Worm (Caenorhabditis elegans) whole organism, L1 larva: ENCODE results near the gene F42A10.6.

Experiments used
- C04F5.9 ChIP-seq: sonication (generic microtip); optimal IDR thresholded peaks from 2 replicates; lab custom pipeline; 2016; ENCODE audit warnings: missing genetic modification characterization, missing compliant biosample characterization
- C16A3.4 ChIP-seq: fragments of 150-350 bp; optimal IDR thresholded peaks from 2 replicates; lab custom pipeline; 2014; ENCODE audit warnings: missing biosample characterization, missing genetic modification characterization
- F16B12.6 ChIP-seq: fragments of 150-350 bp; optimal IDR thresholded peaks from 2 replicates; lab custom pipeline; 2014; ENCODE audit warnings: missing biosample characterization, missing genetic modification characterization
- blmp-1 ChIP-seq: fragments of 150-350 bp; optimal IDR thresholded peaks from 2 replicates; lab custom pipeline; 2014; ENCODE audit warnings: missing biosample characterization, missing genetic modification characterization
- ceh-88 ChIP-seq: fragments of 200-800 bp; sonication (Bioruptor generic); IDR thresholded peaks from 2 replicates; pipeline ENCODE4 v1.3.6; 2022; ENCODE audit warnings: missing genetic modification characterization, missing compliant biosample characterization
- ceh-90 ChIP-seq: sonication (generic microtip); optimal IDR thresholded peaks from 2 replicates; lab custom pipeline; 2016; ENCODE audit warnings: missing genetic modification characterization, missing compliant biosample characterization
- ces-1 ChIP-seq: fragments of 150-350 bp; optimal IDR thresholded peaks from 2 replicates; lab custom pipeline; 2014; ENCODE audit warnings: missing biosample characterization, missing genetic modification reagents, missing genetic modification characterization
- dpl-1 ChIP-seq, 3 experiments: fragments of 150-350 bp in 2 of 3; sonication (generic microtip) in 1 of 3; optimal IDR thresholded peaks; 2 replicates each; lab custom pipeline; 2014 to 2017; ENCODE audit warnings: missing biosample characterization in 3 of 3, missing genetic modification characterization in 3 of 3, missing genetic modification reagents in 3 of 3
- efl-1 ChIP-seq, 4 experiments: fragments of 150-350 bp; optimal IDR thresholded peaks in 3 of 4; peaks in 1 of 4; 1 replicate in 1 of 4; 2 replicates in 3 of 4; lab custom pipeline; 2014; ENCODE audit warnings: missing biosample characterization in 2 of 4, missing genetic modification characterization in 2 of 4, missing genetic modification reagents in 2 of 4
- egl-13 ChIP-seq: sonication (generic microtip); optimal IDR thresholded peaks from 2 replicates; lab custom pipeline; 2016; ENCODE audit warnings: missing genotype, missing genetic modification reagents, missing genetic modification characterization, missing compliant biosample characterization
- elt-3 ChIP-seq, 6 experiments: fragments of 150-350 bp in 1 of 6; sonication (generic microtip); optimal IDR thresholded peaks; 2 replicates each; lab custom pipeline; 2017 to 2018; ENCODE audit warnings: missing biosample characterization in 6 of 6, missing genetic modification characterization in 6 of 6, inconsistent platforms in 1 of 6
- fkh-4 ChIP-seq: sonication (generic microtip); optimal IDR thresholded peaks from 2 replicates; lab custom pipeline; 2016; ENCODE audit warnings: missing compliant biosample characterization, missing genetic modification characterization, borderline replicate concordance
- fos-1 ChIP-seq: fragments of 150-350 bp; optimal IDR thresholded peaks from 2 replicates; lab custom pipeline; 2014; ENCODE audit warnings: missing biosample characterization, missing genetic modification characterization
- hlh-4 ChIP-seq: sonication (generic microtip); optimal IDR thresholded peaks from 2 replicates; lab custom pipeline; 2016; ENCODE audit warnings: mild to moderate bottlenecking, missing genetic modification characterization, missing compliant biosample characterization
- hpl-2 ChIP-seq: fragments of 150-350 bp; optimal IDR thresholded peaks from 2 replicates; lab custom pipeline; 2014; ENCODE audit warnings: missing biosample characterization, missing genetic modification reagents, missing genetic modification characterization
- isw-1 ChIP-seq: fragments of 200-800 bp; sonication (Bioruptor generic); IDR thresholded peaks from 2 replicates; pipeline ENCODE4 v1.3.6; 2022; ENCODE audit warnings: missing genetic modification characterization, missing compliant biosample characterization
- lin-13 ChIP-seq: fragments of 150-350 bp; optimal IDR thresholded peaks from 2 replicates; lab custom pipeline; 2014; ENCODE audit warnings: missing biosample characterization, missing genetic modification reagents, missing genetic modification characterization
- lin-14 ChIP-seq: fragments of 200-800 bp; sonication (Bioruptor generic); optimal IDR thresholded peaks from 2 replicates; lab custom pipeline; 2018; ENCODE audit warnings: mild to moderate bottlenecking, missing genetic modification characterization, moderate library complexity, missing compliant biosample characterization
- lin-35 ChIP-seq, 2 experiments: fragments of 150-350 bp; optimal IDR thresholded peaks; 2 replicates each; lab custom pipeline; 2014; ENCODE audit warnings: missing biosample characterization in 2 of 2, missing genetic modification characterization in 2 of 2, missing genetic modification reagents in 2 of 2
- lsy-2 ChIP-seq, 2 experiments: fragments of 150-350 bp; optimal IDR thresholded peaks; 2 replicates each; lab custom pipeline; 2014; ENCODE audit warnings: missing biosample characterization in 2 of 2, missing genetic modification characterization in 2 of 2
- mdl-1 ChIP-seq, 2 experiments: fragments of 150-350 bp; optimal IDR thresholded peaks; 2 replicates each; lab custom pipeline; 2014 to 2017; ENCODE audit warnings: missing biosample characterization in 2 of 2, missing genetic modification characterization in 2 of 2, inconsistent platforms in 1 of 2
- mep-1 ChIP-seq: fragments of 150-350 bp; optimal IDR thresholded peaks from 2 replicates; lab custom pipeline; 2014; ENCODE audit warnings: missing biosample characterization, missing genetic modification characterization
- nhr-11 ChIP-seq: fragments of 150-350 bp; optimal IDR thresholded peaks from 2 replicates; lab custom pipeline; 2014; ENCODE audit warnings: missing biosample characterization, missing genetic modification characterization
- nhr-12 ChIP-seq: sonication (generic microtip); optimal IDR thresholded peaks from 2 replicates; lab custom pipeline; 2017; ENCODE audit warnings: missing biosample characterization, missing genetic modification characterization
- nhr-19 ChIP-seq: fragments of 200-800 bp; sonication (Bioruptor generic); conservative IDR thresholded peaks from 2 replicates; pipeline ENCODE4 v1.3.6; 2022; ENCODE audit warnings: missing genetic modification characterization, missing compliant biosample characterization
- nhr-20 ChIP-seq: sonication (generic microtip); optimal IDR thresholded peaks from 2 replicates; lab custom pipeline; 2016; ENCODE audit warnings: mild to moderate bottlenecking, missing genetic modification characterization, missing compliant biosample characterization
- nhr-47 ChIP-seq: sonication (generic microtip); optimal IDR thresholded peaks from 2 replicates; lab custom pipeline; 2016; ENCODE audit warnings: mild to moderate bottlenecking, missing genetic modification characterization, moderate library complexity, missing compliant biosample characterization
- nhr-71 ChIP-seq: sonication (generic microtip); optimal IDR thresholded peaks from 2 replicates; lab custom pipeline; 2016; ENCODE audit warnings: mild to moderate bottlenecking, missing genetic modification characterization, moderate library complexity, missing compliant biosample characterization
- nhr-85 ChIP-seq: sonication (generic microtip); peaks from one replicate; lab custom pipeline; 2016; ENCODE audit warnings: missing genetic modification characterization, inconsistent platforms, missing compliant biosample characterization
- nhr-90 ChIP-seq: sonication (generic microtip); optimal IDR thresholded peaks from 2 replicates; lab custom pipeline; 2016; ENCODE audit warnings: mild to moderate bottlenecking, missing genetic modification characterization, missing compliant biosample characterization; ENCODE audit not compliant: poor library complexity
- pax-3 ChIP-seq: fragments of 200-800 bp; sonication (Bioruptor generic); optimal IDR thresholded peaks from 2 replicates; lab custom pipeline; 2018; ENCODE audit warnings: mild to moderate bottlenecking, missing genetic modification characterization, moderate library complexity, missing compliant biosample characterization
- rnt-1 ChIP-seq: sonication (generic microtip); optimal IDR thresholded peaks from 2 replicates; lab custom pipeline; 2016; ENCODE audit warnings: mild to moderate bottlenecking, missing genetic modification characterization, moderate library complexity, missing compliant biosample characterization
- skn-1 ChIP-seq: fragments of 150-350 bp; optimal IDR thresholded peaks from 2 replicates; lab custom pipeline; 2014; ENCODE audit warnings: missing biosample characterization, missing genetic modification characterization
- snu-23 ChIP-seq: sonication (generic microtip); optimal IDR thresholded peaks from 2 replicates; lab custom pipeline; 2016; ENCODE audit warnings: missing genetic modification characterization, missing compliant biosample characterization
- sptf-1 ChIP-seq: fragments of 150-350 bp; optimal IDR thresholded peaks from 2 replicates; lab custom pipeline; 2014; ENCODE audit warnings: missing biosample characterization, missing genetic modification characterization
- sup-37 ChIP-seq: fragments of 200-800 bp; sonication (Bioruptor generic); optimal IDR thresholded peaks from 2 replicates; lab custom pipeline; 2018; ENCODE audit warnings: mild to moderate bottlenecking, missing genetic modification characterization, missing compliant biosample characterization
- tbx-2 ChIP-seq: sonication (generic microtip); optimal IDR thresholded peaks from 2 replicates; lab custom pipeline; 2016; ENCODE audit warnings: missing genetic modification characterization, missing compliant biosample characterization
- tlp-1 ChIP-seq: fragments of 150-350 bp; optimal IDR thresholded peaks from 2 replicates; lab custom pipeline; 2014; ENCODE audit warnings: missing biosample characterization, missing genetic modification characterization
- unc-130 ChIP-seq: fragments of 150-350 bp; optimal IDR thresholded peaks from 2 replicates; lab custom pipeline; 2017; ENCODE audit warnings: missing biosample characterization, missing genetic modification characterization, inconsistent platforms
- unc-62 ChIP-seq: fragments of 150-350 bp; optimal IDR thresholded peaks from 2 replicates; lab custom pipeline; 2014; ENCODE audit warnings: missing biosample characterization, missing genetic modification reagents, missing genetic modification characterization
- unc-98 ChIP-seq: fragments of 200-800 bp; sonication (Bioruptor generic); IDR thresholded peaks from 2 replicates; pipeline ENCODE4 v1.3.6; 2022; ENCODE audit warnings: missing genetic modification characterization, missing compliant biosample characterization
- zip-4 ChIP-seq: fragments of 200-800 bp; sonication (Bioruptor generic); optimal IDR thresholded peaks from 2 replicates; lab custom pipeline; 2018; ENCODE audit warnings: mild to moderate bottlenecking, missing genetic modification characterization, moderate library complexity, missing compliant biosample characterization

The F42A10.6 gene

DNA sequence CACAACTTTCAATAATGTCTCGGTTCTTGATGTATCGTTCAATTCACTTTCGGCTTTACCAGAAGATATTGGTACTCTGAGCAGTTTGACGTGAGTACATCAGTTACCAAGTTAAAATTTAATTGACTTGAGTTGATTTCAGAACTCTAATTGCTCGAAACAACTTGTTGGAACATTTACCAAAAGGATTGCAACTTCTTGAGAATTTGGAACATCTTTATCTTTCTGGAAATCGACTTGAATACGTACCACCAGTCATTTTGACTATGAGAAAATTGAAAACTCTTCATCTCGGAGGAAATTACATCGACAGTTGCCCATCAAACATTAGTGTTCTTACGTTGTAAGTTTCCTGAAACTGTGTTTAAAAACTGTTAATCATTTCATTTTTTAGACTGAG lies 29.9 kb downstream of the F42A10.6 start:
- TF ChIP-seq fkh-4, result no peak
- no peak for TF ChIP-seq efl-1 (optimal IDR thresholded peaks at IDR 0.05; lab: Kevin White, UChicago)
- peak in 1 of 2 experiments; percentile 67 for TF ChIP-seq efl-1 (GFP tag; optimal IDR thresholded peaks at IDR 0.05 in 1 of 2; lab: Kevin White, UChicago)
- TF ChIP-seq pax-3 (tag; lab: Kevin White, UChicago), result no peak
- no peak for TF ChIP-seq ces-1
- no peak for TF ChIP-seq zip-4 (GFP tag; lab: Kevin White, UChicago)

DNA sequence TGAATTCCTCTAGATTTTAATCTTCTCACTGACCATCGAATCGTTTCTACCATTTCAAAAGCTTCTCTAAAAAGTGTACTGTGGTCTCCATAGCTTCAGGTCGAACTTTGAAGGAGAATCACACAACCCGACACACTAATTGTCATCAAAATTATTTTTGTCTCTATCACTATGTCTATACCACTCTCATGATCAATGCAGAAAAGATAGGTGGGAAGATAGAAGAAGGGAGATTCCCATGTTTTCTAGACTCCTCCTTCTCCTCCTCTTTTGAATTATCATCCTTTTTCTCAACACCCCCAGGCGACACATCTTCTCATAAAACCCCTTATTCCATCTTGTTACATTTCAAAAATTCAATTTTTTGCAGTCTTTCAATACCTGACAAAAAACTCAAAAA lies 30.8 kb downstream of the F42A10.6 start, which contains the start of gene Y42G9A.3:
Gene Y42G9A.3 (plus strand): TSS at position 363 of the 400 bp plus-strand sequence.
- TF ChIP-seq nhr-20 (peak; percentile 7), skn-1 (tag; lab: Kevin White, UChicago) (peak; percentile 82), lin-35 (GFP tag; optimal IDR thresholded peaks at IDR 0.05; lab: Kevin White, UChicago) (peak in 1 of 2 experiments; percentile 47), efl-1 (optimal IDR thresholded peaks at IDR 0.05; lab: Kevin White, UChicago) (no peak), efl-1 (GFP tag; optimal IDR thresholded peaks at IDR 0.05 in 1 of 2; lab: Kevin White, UChicago) (peak in 1 of 2 experiments; percentile 51), isw-1 (no peak), unc-62 (GFP tag; lab: Kevin White, UChicago) (no peak), elt-3 (tag; optimal IDR thresholded peaks at IDR 0.05; lab: Kevin White, UChicago) (peak in 1 of 6 experiments; percentile 55), lin-14 (GFP tag; lab: Kevin White, UChicago) (peak; percentile 21)
- TF ChIP-seq, all 84 proteins: peak for 6

ce11 chrIII:6145309-6145708 lies 31.4 kb downstream of the F42A10.6 start:
- TF ChIP-seq unc-130 (tag; lab: Kevin White, UChicago) (peak; percentile 38), nhr-20 (peak; percentile 74), nhr-11 (no peak), fos-1 (tag; lab: Kevin White, UChicago) (no peak), mep-1 (peak; percentile 45), lin-14 (GFP tag; lab: Kevin White, UChicago) (peak; percentile 46), C16A3.4 (tag; lab: Kevin White, UChicago) (peak; percentile 33), tbx-2 (peak; percentile 50), efl-1 (optimal IDR thresholded peaks at IDR 0.05; lab: Kevin White, UChicago) (no peak), efl-1 (GFP tag; optimal IDR thresholded peaks at IDR 0.05 in 1 of 2; lab: Kevin White, UChicago) (peak in 1 of 2 experiments; percentile 72), hpl-2 (GFP tag; lab: Kevin White, UChicago) (no peak), elt-3 (tag; optimal IDR thresholded peaks at IDR 0.05; lab: Kevin White, UChicago) (peak in 5 of 6 experiments; percentile 40 to 90 (median 79)), snu-23 (GFP tag; lab: Kevin White, UChicago) (peak; percentile 37), tlp-1 (tag; lab: Kevin White, UChicago) (no peak), pax-3 (tag; lab: Kevin White, UChicago) (no peak), lsy-2 (tag; optimal IDR thresholded peaks at IDR 0.05; lab: Kevin White, UChicago) (peak in 1 of 2 experiments; percentile 4), nhr-47 (peak; percentile 16), nhr-19 (peak; percentile 67), nhr-90 (tag; lab: Kevin White, UChicago) (peak; percentile 65), unc-98 (GFP tag; lab: Robert Waterston, UW) (no peak), nhr-71 (tag; lab: Kevin White, UChicago) (peak; percentile 55), rnt-1 (tag; lab: Kevin White, UChicago) (peak; percentile 5), mdl-1 (tag; optimal IDR thresholded peaks at IDR 0.05; lab: Kevin White, UChicago) (peak in 1 of 2 experiments; percentile 55), dpl-1 (GFP tag; optimal IDR thresholded peaks at IDR 0.05; lab: Kevin White, UChicago) (peak in 1 of 3 experiments; percentile 12), nhr-85 (tag; lab: Kevin White, UChicago) (peak; percentile 88), blmp-1 (tag; lab: Kevin White, UChicago) (peak; percentile 73), lin-35 (GFP tag; optimal IDR thresholded peaks at IDR 0.05; lab: Kevin White, UChicago) (peak in 1 of 2 experiments; percentile 45)

DNA sequence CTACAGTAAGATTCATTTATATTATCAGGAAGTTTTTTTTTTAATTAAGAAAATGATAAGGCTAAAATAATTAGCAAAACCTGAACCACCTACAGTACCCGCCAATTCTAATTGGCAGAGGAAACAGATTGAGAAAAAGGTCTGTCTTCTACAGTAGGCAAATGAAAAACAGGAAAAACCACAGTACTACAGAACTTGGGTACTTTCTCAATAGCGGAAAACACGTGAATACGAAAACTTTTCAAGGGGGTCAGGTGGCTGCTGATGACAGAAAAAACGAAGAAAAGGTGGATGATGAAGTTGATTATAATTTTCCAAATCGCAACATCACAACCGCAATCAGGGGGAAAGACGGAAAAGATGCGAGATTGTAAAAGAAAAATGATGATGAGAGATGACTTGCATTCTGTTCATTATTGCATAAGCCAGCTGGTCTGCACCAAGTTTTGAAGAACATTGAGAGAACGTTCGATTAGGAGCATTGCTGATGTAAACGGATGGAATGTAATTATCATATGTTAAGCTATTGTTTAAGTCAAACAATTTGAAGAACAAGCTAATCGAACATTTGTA lies 32.2 kb downstream of the F42A10.6 start:
- TF ChIP-seq elt-3 (tag; optimal IDR thresholded peaks at IDR 0.05; lab: Kevin White, UChicago), result peak in 3 of 6 experiments; percentile 40 to 91 (median 52)
- TF ChIP-seq egl-13 (tag; lab: Kevin White, UChicago), result no peak
- peak; percentile 86 for TF ChIP-seq blmp-1 (tag; lab: Kevin White, UChicago)
- peak; percentile 21 for TF ChIP-seq lin-14 (GFP tag; lab: Kevin White, UChicago)
- no peak for TF ChIP-seq unc-62 (GFP tag; lab: Kevin White, UChicago)
- peak; percentile 9 for TF ChIP-seq lin-13
- no peak for TF ChIP-seq F16B12.6 (tag; lab: Kevin White, UChicago)
- no peak for TF ChIP-seq ceh-90 (tag; lab: Kevin White, UChicago)
- TF ChIP-seq hpl-2 (GFP tag; lab: Kevin White, UChicago), result no peak
- TF ChIP-seq nhr-12, result no peak
- peak; percentile 9 for TF ChIP-seq nhr-90 (tag; lab: Kevin White, UChicago)
- no peak for TF ChIP-seq sup-37 (GFP tag; lab: Kevin White, UChicago)
- no peak for TF ChIP-seq sptf-1 (tag; lab: Kevin White, UChicago)
- TF ChIP-seq zip-4 (GFP tag; lab: Kevin White, UChicago), result no peak
- no peak for TF ChIP-seq ceh-88 (GFP tag; lab: Robert Waterston, UW)
- TF ChIP-seq tbx-2, result no peak
- no peak for TF ChIP-seq efl-1 (optimal IDR thresholded peaks at IDR 0.05; lab: Kevin White, UChicago)
- no peak for TF ChIP-seq efl-1 (GFP tag; optimal IDR thresholded peaks at IDR 0.05 in 1 of 2; lab: Kevin White, UChicago)
- no peak for TF ChIP-seq C04F5.9
- peak in 1 of 2 experiments; percentile 65 for TF ChIP-seq lsy-2 (tag; optimal IDR thresholded peaks at IDR 0.05; lab: Kevin White, UChicago)
- TF ChIP-seq hlh-4 (tag; lab: Kevin White, UChicago), result no peak
- peak; percentile 1 for TF ChIP-seq nhr-20
- no peak for TF ChIP-seq tlp-1 (tag; lab: Kevin White, UChicago)
